Fruit fly (Drosophila melanogaster) whole organism, prepupa: ENCODE results near the gene Ir67a.

Experiments used
- Blimp-1 ChIP-seq: fragments of 200-800 bp; sonication (Bioruptor generic); optimal IDR thresholded peaks from 3 replicates; lab custom pipeline; 2017; ENCODE audit warnings: missing biosample characterization, missing genetic modification characterization, mild to moderate bottlenecking, moderate library complexity, missing genetic modification reagents
- CG16779 ChIP-seq: fragments of 200-800 bp; sonication (Bioruptor generic); optimal IDR thresholded peaks from 3 replicates; lab custom pipeline; 2017; ENCODE audit warnings: missing biosample characterization, mild to moderate bottlenecking, missing genetic modification characterization
- CG31627 ChIP-seq: fragments of 200-800 bp; sonication (Bioruptor generic); optimal IDR thresholded peaks from 3 replicates; lab custom pipeline; 2016; ENCODE audit warnings: missing biosample characterization, missing genetic modification characterization
- CG34406 ChIP-seq: fragments of 200-800 bp; sonication (Bioruptor generic); optimal IDR thresholded peaks from 3 replicates; lab custom pipeline; 2016; ENCODE audit warnings: missing biosample characterization, missing genetic modification characterization
- CG6163 ChIP-seq: fragments of 200-800 bp; sonication (Bioruptor generic); IDR thresholded peaks from 3 replicates; pipeline ENCODE4 v1.3.6; 2022; ENCODE audit warnings: missing biosample characterization, missing genetic modification characterization
- CG6276 ChIP-seq: fragments of 200-800 bp; sonication (Bioruptor generic); optimal IDR thresholded peaks from 2 replicates; lab custom pipeline; 2017; ENCODE audit warnings: missing biosample characterization, mild to moderate bottlenecking, missing genetic modification characterization
- CG6854 ChIP-seq: fragments of 200-800 bp; sonication (Bioruptor generic); optimal IDR thresholded peaks from 2 replicates; lab custom pipeline; 2017; ENCODE audit warnings: missing biosample characterization, mild to moderate bottlenecking, missing genetic modification characterization
- CG7368 ChIP-seq: fragments of 200-800 bp; sonication (Bioruptor generic); optimal IDR thresholded peaks from 3 replicates; lab custom pipeline; 2016; ENCODE audit warnings: missing biosample characterization, missing genetic modification characterization
- CG8119 ChIP-seq: fragments of 200-800 bp; sonication (Bioruptor generic); IDR thresholded peaks from 3 replicates; pipeline ENCODE4 v1.3.6; 2022; ENCODE audit warnings: missing biosample characterization, missing genetic modification characterization
- Hr38 ChIP-seq: sonication (Bioruptor generic); optimal IDR thresholded peaks from 2 replicates; lab custom pipeline; 2016; ENCODE audit warnings: missing biosample characterization, missing genetic modification characterization
- Sox102F ChIP-seq: fragments of 200-800 bp; sonication (Bioruptor generic); optimal IDR thresholded peaks from 2 replicates; lab custom pipeline; 2016; ENCODE audit warnings: missing biosample characterization, mild to moderate bottlenecking, missing genetic modification characterization
- ss ChIP-seq, 2 experiments: fragments of 200-800 bp; sonication (Bioruptor generic); optimal IDR thresholded peaks; 2 replicates in 1 of 2; 3 replicates in 1 of 2; lab custom pipeline; 2017 to 2018; ENCODE audit warnings: mild to moderate bottlenecking in 2 of 2, missing biosample characterization in 2 of 2, missing genetic modification characterization in 2 of 2, moderate library complexity in 1 of 2
- topi ChIP-seq: fragments of 200-800 bp; sonication (Bioruptor generic); optimal IDR thresholded peaks from 3 replicates; lab custom pipeline; 2016; ENCODE audit warnings: missing biosample characterization, missing genetic modification characterization

- TF ChIP-seq topi (GFP tag; lab: Kevin White, UChicago): no peak
- TF ChIP-seq CG6854 (GFP tag; lab: Kevin White, UChicago): no peak
- no peak for TF ChIP-seq CG8119 (GFP tag; lab: Robert Waterston, UW)
- TF ChIP-seq CG34406 (GFP tag; lab: Kevin White, UChicago): no peak
- TF ChIP-seq CG7368 (GFP tag; lab: Kevin White, UChicago): no peak
- no peak for TF ChIP-seq CG6276 (GFP tag; lab: Kevin White, UChicago)
- no peak for TF ChIP-seq CG6163 (GFP tag; lab: Robert Waterston, UW)
- TF ChIP-seq Hr38 (GFP tag; lab: Kevin White, UChicago): no peak
- TF ChIP-seq CG16779 (tag; lab: Kevin White, UChicago): no peak
- TF ChIP-seq ss (GFP tag; optimal IDR thresholded peaks at IDR 0.05; lab: Kevin White, UChicago): no peak
- TF ChIP-seq Blimp-1 (GFP tag; lab: Kevin White, UChicago): peak; percentile 13
- TF ChIP-seq Sox102F (GFP tag; lab: Kevin White, UChicago): no peak
- TF ChIP-seq CG31627 (GFP tag; lab: Kevin White, UChicago): no peak
Measured at dm6 chr3L:9547910-9548309, 4.1 kb upstream of the Ir67a start.
